Fruit fly (Drosophila melanogaster) Kc167 (cell line): ENCODE data around the gene CG17147.

Experiments
- Myc ChIP-seq: fragments of >200 bp; optimal IDR thresholded peaks from 2 replicates; lab custom pipeline; 2017; ENCODE audit warnings: missing external identifiers
- Sin3A ChIP-seq: fragments of >200 bp; optimal IDR thresholded peaks from 2 replicates; lab custom pipeline; 2018; ENCODE audit warnings: missing external identifiers
- h ChIP-seq: fragments of >200 bp; optimal IDR thresholded peaks from 3 replicates; lab custom pipeline; 2018; ENCODE audit warnings: missing external identifiers
- ttk ChIP-seq: sonication (Bioruptor generic); optimal IDR thresholded peaks from 2 replicates; lab custom pipeline; 2017; ENCODE audit warnings: missing external identifiers

dm6 chr3L:20226153-20226552 is 2.4 kb downstream of the CG17147 start:
- TF ChIP-seq h (lab: Kevin White, UChicago) (no peak), Myc (lab: Kevin White, UChicago) (no peak), ttk (lab: Kevin White, UChicago) (no peak), Sin3A (lab: Kevin White, UChicago) (no peak)
